Fruit fly (Drosophila melanogaster): ENCODE measurements around the gene CG17931.

CG17931 gene

DNA sequence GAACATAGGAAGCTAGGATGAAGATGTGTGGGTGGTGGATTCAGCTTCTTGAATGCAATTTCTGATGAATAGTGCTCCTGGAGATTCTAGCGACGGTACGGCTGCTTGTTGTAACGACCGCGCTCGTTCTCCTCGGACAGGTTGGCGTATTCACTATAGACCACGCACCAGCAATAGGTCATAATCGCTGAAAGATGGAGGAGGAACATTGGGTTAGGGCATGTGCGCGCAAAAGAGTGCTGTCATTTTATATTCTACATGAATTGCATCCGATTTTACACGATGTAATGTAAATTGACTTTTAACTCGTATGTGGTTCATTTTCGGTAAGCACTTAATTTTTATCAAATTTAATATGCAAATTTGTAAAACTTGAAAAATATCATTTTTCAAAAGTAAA, 8.2 kb downstream of the CG17931 start:
- TF ChIP-seq Mio (GFP tag; optimal IDR thresholded peaks at IDR 0.05) (no peak), Myc (optimal IDR thresholded peaks at IDR 0.05) (peak; percentile 21)

DNA sequence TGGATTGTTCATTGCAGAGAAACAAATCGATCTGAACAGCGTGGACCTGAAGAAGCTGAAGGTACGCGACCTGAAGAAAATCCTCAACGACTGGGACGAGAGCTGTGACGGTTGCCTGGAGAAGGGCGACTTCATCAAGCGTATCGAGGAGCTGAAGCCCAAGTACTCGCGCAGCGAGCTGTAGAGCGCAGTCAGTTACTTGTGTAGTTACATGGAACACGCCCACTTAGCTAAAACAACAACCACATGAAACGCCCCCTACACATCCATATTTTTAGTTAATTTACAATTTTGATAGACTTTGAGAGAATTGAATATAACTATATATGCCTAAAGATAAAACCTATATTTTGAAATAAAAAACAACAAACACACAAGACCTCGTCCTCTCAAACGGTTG, 8.9 kb downstream of the CG17931 start:
- TF ChIP-seq Hnf4 (GFP tag; optimal IDR thresholded peaks at IDR 0.05), result no peak

DNA sequence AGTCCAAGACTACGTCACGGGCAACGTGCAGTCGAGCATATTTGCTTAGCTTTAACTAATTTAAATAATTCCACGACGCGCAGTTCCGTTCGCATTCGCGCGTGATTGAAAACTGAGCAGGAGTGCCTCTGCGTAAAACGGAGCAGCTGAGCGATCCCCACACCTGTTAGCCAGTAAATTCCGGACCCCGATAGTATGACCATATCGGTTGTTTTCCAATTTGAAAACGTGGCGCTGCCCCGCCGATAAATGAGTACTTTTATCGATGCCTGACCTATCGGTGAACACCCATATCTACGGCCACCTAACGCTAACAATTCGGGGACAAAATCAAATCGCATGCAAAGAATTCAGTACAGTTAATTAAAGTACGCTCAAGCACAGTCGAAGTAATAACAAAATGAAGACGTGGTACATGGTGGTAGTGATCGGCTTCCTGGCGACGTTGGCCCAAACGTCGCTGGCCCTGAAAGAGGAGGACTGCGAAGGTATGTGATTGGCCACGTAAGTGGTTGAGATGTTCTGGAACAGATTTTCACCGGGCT, 10.1 kb downstream of the CG17931 start, which contains the start of the genes CG14879 and Manf:
CG14879 (minus strand) TSS at position 116 of the 545 bp plus-strand sequence.
Manf (plus strand) TSS at position 294 of the 545 bp plus-strand sequence.
- no peak for TF ChIP-seq Jra (GFP tag; optimal IDR thresholded peaks at IDR 0.05)
- no peak for TF ChIP-seq ey (GFP tag; optimal IDR thresholded peaks at IDR 0.05)
- peak; percentile 20 for TF ChIP-seq rgr (GFP tag; optimal IDR thresholded peaks at IDR 0.05)
- peak; percentile 26 for TF ChIP-seq h (GFP tag; optimal IDR thresholded peaks at IDR 0.05)
- no peak for TF ChIP-seq N (GFP tag; optimal IDR thresholded peaks at IDR 0.05)
- TF ChIP-seq Rel (GFP tag; optimal IDR thresholded peaks at IDR 0.05), result no peak
- peak; percentile 69 for TF ChIP-seq Rel (tag; optimal IDR thresholded peaks at IDR 0.05)
- TF ChIP-seq psq (GFP tag; optimal IDR thresholded peaks at IDR 0.05), result no peak
- peak; percentile 17 for TF ChIP-seq Hr83 (GFP tag; optimal IDR thresholded peaks at IDR 0.05; ENCODE audit: poor library complexity, severe bottlenecking)
- TF ChIP-seq Hnf4 (GFP tag; optimal IDR thresholded peaks at IDR 0.05), result peak; percentile 22
- TF ChIP-seq Abd-B (GFP tag; optimal IDR thresholded peaks at IDR 0.05), result no peak
- TF ChIP-seq brk (GFP tag; optimal IDR thresholded peaks at IDR 0.05), result no peak
- no peak for TF ChIP-seq dsf (GFP tag; optimal IDR thresholded peaks at IDR 0.05; ENCODE audit: borderline replicate concordance)
- peak; percentile 92 for TF ChIP-seq CrebA (GFP tag; optimal IDR thresholded peaks at IDR 0.05; ENCODE audit: borderline replicate concordance)

DNA sequence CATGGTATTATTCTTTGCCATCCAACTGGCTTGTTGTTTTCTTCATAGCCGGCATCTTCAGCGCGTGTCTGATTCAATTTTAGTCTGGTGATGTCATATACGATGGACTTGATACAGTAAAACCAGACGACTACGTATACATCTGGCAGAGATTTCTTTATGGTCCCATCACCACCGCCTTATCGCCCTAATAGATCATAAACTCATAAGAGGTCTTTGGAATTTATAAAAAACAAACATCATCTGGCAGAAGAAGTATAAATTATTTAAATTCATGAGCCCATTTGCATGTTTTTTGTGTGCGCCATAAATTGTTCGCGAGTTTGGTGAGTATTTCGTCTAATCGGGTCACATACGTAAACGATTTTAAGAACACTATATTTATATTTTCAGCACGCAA, 11.0 kb downstream of the CG17931 start:
- TF ChIP-seq sv (GFP tag; optimal IDR thresholded peaks at IDR 0.05), result no peak
- no peak for TF ChIP-seq h (GFP tag; optimal IDR thresholded peaks at IDR 0.05)

DNA sequence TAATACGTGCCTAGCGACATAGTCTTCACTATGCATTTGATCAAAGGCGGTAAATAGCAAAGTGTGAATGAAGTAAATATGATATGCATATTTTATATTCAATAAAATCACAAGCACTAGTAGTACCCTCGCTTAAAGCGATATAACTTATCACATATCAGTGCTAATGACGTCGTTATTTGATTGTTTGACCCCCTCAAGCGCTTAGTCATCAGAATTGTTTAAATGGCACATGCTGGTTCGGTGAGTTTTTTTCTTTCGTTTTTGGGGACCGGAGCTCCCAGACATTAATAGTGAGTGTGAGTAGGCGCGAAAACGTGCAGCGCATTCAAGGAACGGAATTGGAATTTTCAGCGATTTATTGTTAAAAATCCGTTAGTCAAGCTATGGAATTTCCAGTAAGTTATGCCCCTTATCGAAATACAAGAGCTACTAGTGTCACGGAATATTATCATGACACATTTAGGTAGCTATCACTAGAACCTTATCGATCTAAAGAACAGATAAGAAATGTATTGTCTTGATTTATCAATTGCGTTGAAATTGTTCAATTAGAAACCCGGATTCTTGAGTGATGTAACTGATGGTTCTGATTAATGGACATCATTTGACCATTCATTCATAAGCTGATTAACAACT, 11.5 kb downstream of the CG17931 start:
- TF ChIP-seq ey (GFP tag; optimal IDR thresholded peaks at IDR 0.05), result no peak
- TF ChIP-seq Sp1 (GFP tag; optimal IDR thresholded peaks at IDR 0.05), result no peak
- TF ChIP-seq Hnf4 (GFP tag; optimal IDR thresholded peaks at IDR 0.05), result no peak
- no peak for TF ChIP-seq Myc (optimal IDR thresholded peaks at IDR 0.05)
- no peak for TF ChIP-seq foxo (GFP tag; optimal IDR thresholded peaks at IDR 0.05)

DNA sequence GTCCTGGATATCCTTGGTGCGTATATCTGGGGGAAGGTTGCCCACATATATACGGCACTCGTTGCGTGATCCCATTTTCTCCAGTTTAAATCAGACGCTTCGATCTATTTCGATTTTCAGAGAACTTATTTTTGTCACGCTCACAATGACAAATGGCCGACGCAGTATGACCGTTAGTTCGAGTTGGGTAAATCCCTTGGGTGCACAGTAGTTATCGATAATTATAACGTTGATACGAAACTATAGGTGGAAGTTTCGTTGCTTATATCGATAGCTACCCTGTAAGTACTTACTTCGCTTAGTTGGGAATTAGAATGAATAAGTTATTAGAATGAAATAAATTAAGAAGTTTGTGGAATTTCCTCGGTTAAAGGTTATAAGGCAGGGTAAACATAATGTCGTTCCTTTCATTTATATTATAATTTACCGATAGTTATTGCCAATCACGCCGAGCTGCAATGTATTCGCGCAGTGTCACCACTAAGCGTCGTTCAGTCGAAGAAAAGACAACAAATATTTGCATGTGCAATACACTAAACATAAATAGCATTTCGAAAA, 17.4 kb downstream of the CG17931 start, which contains the start of the genes SF2 and pad:
SF2 (minus strand) TSS at position 172 of the 558 bp plus-strand sequence.
pad (plus strand) TSS at position 502 of the 558 bp plus-strand sequence.
- TF ChIP-seq foxo (GFP tag; optimal IDR thresholded peaks at IDR 0.05) (peak in 1 of 2 experiments; percentile 87), OdsH (GFP tag; optimal IDR thresholded peaks at IDR 0.05) (peak; percentile 72), ey (GFP tag; optimal IDR thresholded peaks at IDR 0.05) (peak; percentile 82), fru (GFP tag; optimal IDR thresholded peaks at IDR 0.05) (peak; percentile 87), brk (GFP tag; optimal IDR thresholded peaks at IDR 0.05) (no peak), dsf (GFP tag; optimal IDR thresholded peaks at IDR 0.05; ENCODE audit: borderline replicate concordance) (peak; percentile 70), CrebA (GFP tag; optimal IDR thresholded peaks at IDR 0.05; ENCODE audit: borderline replicate concordance) (no peak), HLH106 (tag; optimal IDR thresholded peaks at IDR 0.05) (peak; percentile 86), h (GFP tag; optimal IDR thresholded peaks at IDR 0.05) (peak; percentile 89), GATAd (GFP tag; optimal IDR thresholded peaks at IDR 0.05) (no peak), sage (GFP tag; optimal IDR thresholded peaks at IDR 0.05) (no peak), Dfd (GFP tag; optimal IDR thresholded peaks at IDR 0.05) (no peak), sv (GFP tag; optimal IDR thresholded peaks at IDR 0.05) (peak; percentile 62), jim (GFP tag; optimal IDR thresholded peaks at IDR 0.05) (no peak), CG9705 (GFP tag; optimal IDR thresholded peaks at IDR 0.05) (peak; percentile 73), usp (GFP tag; optimal IDR thresholded peaks at IDR 0.05) (no peak), lola (GFP tag; optimal IDR thresholded peaks at IDR 0.05) (no peak), Dif (GFP tag; optimal IDR thresholded peaks at IDR 0.05; ENCODE audit: partially characterized antibody) (no peak), psq (GFP tag; optimal IDR thresholded peaks at IDR 0.05) (peak; percentile 70), Rel (GFP tag; optimal IDR thresholded peaks at IDR 0.05) (no peak), Rel (tag; optimal IDR thresholded peaks at IDR 0.05) (peak; percentile 94), CG32264 (GFP tag; optimal IDR thresholded peaks at IDR 0.05) (peak; percentile 52), pan (optimal IDR thresholded peaks at IDR 0.05) (no peak), Vsx2 (GFP tag; optimal IDR thresholded peaks at IDR 0.05; ENCODE audit: partially characterized antibody) (no peak), tai (GFP tag; optimal IDR thresholded peaks at IDR 0.05) (no peak), Hr83 (GFP tag; optimal IDR thresholded peaks at IDR 0.05; ENCODE audit: poor library complexity, severe bottlenecking) (no peak), dmrt93B (GFP tag; optimal IDR thresholded peaks at IDR 0.05) (peak; percentile 69), Jra (GFP tag; optimal IDR thresholded peaks at IDR 0.05) (peak; percentile 88), br (GFP tag; optimal IDR thresholded peaks at IDR 0.05) (peak; percentile 81), Hnf4 (GFP tag; optimal IDR thresholded peaks at IDR 0.05) (peak; percentile 87), Myc (optimal IDR thresholded peaks at IDR 0.05) (peak; percentile 48), rgr (GFP tag; optimal IDR thresholded peaks at IDR 0.05) (peak; percentile 83), Abd-B (GFP tag; optimal IDR thresholded peaks at IDR 0.05) (no peak)

Data from whole organism, wandering third instar larva.